Worm (Caenorhabditis elegans) whole organism, L1 larva: ENCODE measurements around the gene F09F9.2.

ENCODE experiments used
- C16A3.4 ChIP-seq: fragments of 150-350 bp; optimal IDR thresholded peaks from 2 replicates; lab custom pipeline; 2014; ENCODE audit warnings: missing biosample characterization, missing genetic modification characterization
- C34B4.2 ChIP-seq: sonication (generic microtip); optimal IDR thresholded peaks from 2 replicates; lab custom pipeline; 2017; ENCODE audit warnings: mild to moderate bottlenecking, missing genetic modification characterization, missing compliant biosample characterization
- aha-1 ChIP-seq: fragments of 150-350 bp; optimal IDR thresholded peaks from 2 replicates; lab custom pipeline; 2014; ENCODE audit warnings: missing biosample characterization, missing genetic modification characterization
- alr-1 ChIP-seq: fragments of 200-800 bp; sonication (Bioruptor generic); optimal IDR thresholded peaks from 2 replicates; lab custom pipeline; 2018; ENCODE audit warnings: borderline replicate concordance, mild to moderate bottlenecking, missing genetic modification characterization, missing compliant biosample characterization
- aly-2 ChIP-seq: fragments of 150-350 bp; optimal IDR thresholded peaks from 2 replicates; lab custom pipeline; 2014; ENCODE audit warnings: missing biosample characterization, missing genetic modification characterization
- ama-1 ChIP-seq: fragments of 150-350 bp; optimal IDR thresholded peaks from 2 replicates; lab custom pipeline; 2014
- ceh-63 ChIP-seq: fragments of 200-800 bp; sonication (Bioruptor generic); optimal IDR thresholded peaks from 2 replicates; lab custom pipeline; 2018; ENCODE audit warnings: mild to moderate bottlenecking, missing genetic modification characterization, missing compliant biosample characterization
- ceh-8 ChIP-seq: fragments of 200-800 bp; sonication (Bioruptor generic); optimal IDR thresholded peaks from 2 replicates; lab custom pipeline; 2018; ENCODE audit warnings: mild to moderate bottlenecking, missing genetic modification characterization, moderate library complexity, missing compliant biosample characterization
- ceh-82 ChIP-seq, 3 experiments: fragments of 150-350 bp in 1 of 3; sonication (generic microtip) in 2 of 3; optimal IDR thresholded peaks; 2 replicates each; lab custom pipeline; 2014 to 2017; ENCODE audit warnings: missing biosample characterization in 3 of 3, missing genetic modification characterization in 3 of 3
- ceh-90 ChIP-seq: sonication (generic microtip); optimal IDR thresholded peaks from 2 replicates; lab custom pipeline; 2016; ENCODE audit warnings: missing genetic modification characterization, missing compliant biosample characterization
- dsc-1 ChIP-seq: sonication (generic microtip); optimal IDR thresholded peaks from 2 replicates; lab custom pipeline; 2016; ENCODE audit warnings: mild to moderate bottlenecking, missing genetic modification characterization, missing compliant biosample characterization
- efl-1 ChIP-seq, 4 experiments: fragments of 150-350 bp; optimal IDR thresholded peaks in 3 of 4; peaks in 1 of 4; 1 replicate in 1 of 4; 2 replicates in 3 of 4; lab custom pipeline; 2014; ENCODE audit warnings: missing biosample characterization in 2 of 4, missing genetic modification characterization in 2 of 4, missing genetic modification reagents in 2 of 4
- efl-3 ChIP-seq: fragments of 200-800 bp; sonication (Bioruptor generic); optimal IDR thresholded peaks from 2 replicates; lab custom pipeline; 2018; ENCODE audit warnings: mild to moderate bottlenecking, missing genetic modification characterization, missing compliant biosample characterization
- egl-27 ChIP-seq, 2 experiments: fragments of 150-350 bp in 1 of 2; sonication (generic microtip); optimal IDR thresholded peaks; 3 replicates each; lab custom pipeline; 2017 to 2018; ENCODE audit warnings: missing biosample characterization in 2 of 2, missing genetic modification characterization in 2 of 2, missing genetic modification reagents in 2 of 2
- elt-2 ChIP-seq: sonication (generic microtip); optimal IDR thresholded peaks from 2 replicates; lab custom pipeline; 2016; ENCODE audit warnings: missing genetic modification characterization, mild to moderate bottlenecking, inconsistent platforms, missing compliant biosample characterization, missing genetic modification reagents
- ets-5 ChIP-seq: fragments of 200-800 bp; sonication (Bioruptor generic); IDR thresholded peaks from 2 replicates; pipeline ENCODE4 v1.3.6; 2022; ENCODE audit warnings: missing genetic modification characterization, missing compliant biosample characterization
- fkh-4 ChIP-seq: sonication (generic microtip); optimal IDR thresholded peaks from 2 replicates; lab custom pipeline; 2016; ENCODE audit warnings: missing compliant biosample characterization, missing genetic modification characterization, borderline replicate concordance
- fos-1 ChIP-seq: fragments of 150-350 bp; optimal IDR thresholded peaks from 2 replicates; lab custom pipeline; 2014; ENCODE audit warnings: missing biosample characterization, missing genetic modification characterization
- hlh-17 ChIP-seq: fragments of 200-800 bp; sonication (Bioruptor generic); optimal IDR thresholded peaks from 2 replicates; lab custom pipeline; 2018; ENCODE audit warnings: missing genetic modification characterization, mild to moderate bottlenecking, missing compliant biosample characterization, moderate library complexity, borderline replicate concordance
- hlh-4 ChIP-seq: sonication (generic microtip); optimal IDR thresholded peaks from 2 replicates; lab custom pipeline; 2016; ENCODE audit warnings: mild to moderate bottlenecking, missing genetic modification characterization, missing compliant biosample characterization
- irx-1 ChIP-seq: sonication (generic microtip); optimal IDR thresholded peaks from 2 replicates; lab custom pipeline; 2016; ENCODE audit warnings: missing genetic modification characterization, missing compliant biosample characterization
- jun-1 ChIP-seq: fragments of 150-350 bp; optimal IDR thresholded peaks from 2 replicates; lab custom pipeline; 2014; ENCODE audit warnings: missing biosample characterization, missing genetic modification reagents, missing genetic modification characterization
- lin-14 ChIP-seq: fragments of 200-800 bp; sonication (Bioruptor generic); optimal IDR thresholded peaks from 2 replicates; lab custom pipeline; 2018; ENCODE audit warnings: mild to moderate bottlenecking, missing genetic modification characterization, moderate library complexity, missing compliant biosample characterization
- lin-39 ChIP-seq: fragments of 150-350 bp; optimal IDR thresholded peaks from 2 replicates; lab custom pipeline; 2014; ENCODE audit warnings: missing biosample characterization, missing genetic modification reagents, missing genetic modification characterization
- lir-3 ChIP-seq: sonication (generic microtip); optimal IDR thresholded peaks from 2 replicates; lab custom pipeline; 2016; ENCODE audit warnings: mild to moderate bottlenecking, missing genetic modification characterization, moderate library complexity, missing compliant biosample characterization; ENCODE audit not compliant: poor library complexity
- lsy-2 ChIP-seq, 2 experiments: fragments of 150-350 bp; optimal IDR thresholded peaks; 2 replicates each; lab custom pipeline; 2014; ENCODE audit warnings: missing biosample characterization in 2 of 2, missing genetic modification characterization in 2 of 2
- mab-9 ChIP-seq: fragments of 200-800 bp; sonication (Bioruptor generic); IDR thresholded peaks from 2 replicates; pipeline ENCODE4 v1.3.6; 2022; ENCODE audit warnings: missing genetic modification reagents, missing genetic modification characterization, missing compliant biosample characterization
- mdl-1 ChIP-seq, 2 experiments: fragments of 150-350 bp; optimal IDR thresholded peaks; 2 replicates each; lab custom pipeline; 2014 to 2017; ENCODE audit warnings: missing biosample characterization in 2 of 2, missing genetic modification characterization in 2 of 2, inconsistent platforms in 1 of 2
- nhr-12 ChIP-seq: sonication (generic microtip); optimal IDR thresholded peaks from 2 replicates; lab custom pipeline; 2017; ENCODE audit warnings: missing biosample characterization, missing genetic modification characterization
- nhr-19 ChIP-seq: fragments of 200-800 bp; sonication (Bioruptor generic); conservative IDR thresholded peaks from 2 replicates; pipeline ENCODE4 v1.3.6; 2022; ENCODE audit warnings: missing genetic modification characterization, missing compliant biosample characterization
- nhr-47 ChIP-seq: sonication (generic microtip); optimal IDR thresholded peaks from 2 replicates; lab custom pipeline; 2016; ENCODE audit warnings: mild to moderate bottlenecking, missing genetic modification characterization, moderate library complexity, missing compliant biosample characterization
- nhr-71 ChIP-seq: sonication (generic microtip); optimal IDR thresholded peaks from 2 replicates; lab custom pipeline; 2016; ENCODE audit warnings: mild to moderate bottlenecking, missing genetic modification characterization, moderate library complexity, missing compliant biosample characterization
- nhr-76 ChIP-seq: sonication (generic microtip); optimal IDR thresholded peaks from 2 replicates; lab custom pipeline; 2017; ENCODE audit warnings: missing biosample characterization, missing genetic modification characterization
- nhr-84 ChIP-seq: sonication (generic microtip); optimal IDR thresholded peaks from 2 replicates; lab custom pipeline; 2017; ENCODE audit warnings: missing biosample characterization, missing genetic modification characterization
- nhr-85 ChIP-seq: sonication (generic microtip); peaks from one replicate; lab custom pipeline; 2016; ENCODE audit warnings: missing genetic modification characterization, inconsistent platforms, missing compliant biosample characterization
- pqm-1 ChIP-seq: sonication (generic microtip); optimal IDR thresholded peaks from 3 replicates; lab custom pipeline; 2017; ENCODE audit warnings: missing biosample characterization, missing genetic modification characterization
- skn-1 ChIP-seq: fragments of 150-350 bp; optimal IDR thresholded peaks from 2 replicates; lab custom pipeline; 2014; ENCODE audit warnings: missing biosample characterization, missing genetic modification characterization
- snu-23 ChIP-seq: sonication (generic microtip); optimal IDR thresholded peaks from 2 replicates; lab custom pipeline; 2016; ENCODE audit warnings: missing genetic modification characterization, missing compliant biosample characterization
- sup-37 ChIP-seq: fragments of 200-800 bp; sonication (Bioruptor generic); optimal IDR thresholded peaks from 2 replicates; lab custom pipeline; 2018; ENCODE audit warnings: mild to moderate bottlenecking, missing genetic modification characterization, missing compliant biosample characterization
- swsn-7 ChIP-seq: sonication (generic microtip); optimal IDR thresholded peaks from 2 replicates; lab custom pipeline; 2016; ENCODE audit warnings: missing genetic modification characterization, missing compliant biosample characterization
- tbx-2 ChIP-seq: sonication (generic microtip); optimal IDR thresholded peaks from 2 replicates; lab custom pipeline; 2016; ENCODE audit warnings: missing genetic modification characterization, missing compliant biosample characterization
- tlp-1 ChIP-seq: fragments of 150-350 bp; optimal IDR thresholded peaks from 2 replicates; lab custom pipeline; 2014; ENCODE audit warnings: missing biosample characterization, missing genetic modification characterization
- unc-30 ChIP-seq: sonication (generic microtip); optimal IDR thresholded peaks from 2 replicates; lab custom pipeline; 2017; ENCODE audit warnings: missing biosample characterization, missing genetic modification characterization
- unc-62 ChIP-seq: fragments of 150-350 bp; optimal IDR thresholded peaks from 2 replicates; lab custom pipeline; 2014; ENCODE audit warnings: missing biosample characterization, missing genetic modification reagents, missing genetic modification characterization
- zip-4 ChIP-seq: fragments of 200-800 bp; sonication (Bioruptor generic); optimal IDR thresholded peaks from 2 replicates; lab custom pipeline; 2018; ENCODE audit warnings: mild to moderate bottlenecking, missing genetic modification characterization, moderate library complexity, missing compliant biosample characterization

Gene F09F9.2

DNA sequence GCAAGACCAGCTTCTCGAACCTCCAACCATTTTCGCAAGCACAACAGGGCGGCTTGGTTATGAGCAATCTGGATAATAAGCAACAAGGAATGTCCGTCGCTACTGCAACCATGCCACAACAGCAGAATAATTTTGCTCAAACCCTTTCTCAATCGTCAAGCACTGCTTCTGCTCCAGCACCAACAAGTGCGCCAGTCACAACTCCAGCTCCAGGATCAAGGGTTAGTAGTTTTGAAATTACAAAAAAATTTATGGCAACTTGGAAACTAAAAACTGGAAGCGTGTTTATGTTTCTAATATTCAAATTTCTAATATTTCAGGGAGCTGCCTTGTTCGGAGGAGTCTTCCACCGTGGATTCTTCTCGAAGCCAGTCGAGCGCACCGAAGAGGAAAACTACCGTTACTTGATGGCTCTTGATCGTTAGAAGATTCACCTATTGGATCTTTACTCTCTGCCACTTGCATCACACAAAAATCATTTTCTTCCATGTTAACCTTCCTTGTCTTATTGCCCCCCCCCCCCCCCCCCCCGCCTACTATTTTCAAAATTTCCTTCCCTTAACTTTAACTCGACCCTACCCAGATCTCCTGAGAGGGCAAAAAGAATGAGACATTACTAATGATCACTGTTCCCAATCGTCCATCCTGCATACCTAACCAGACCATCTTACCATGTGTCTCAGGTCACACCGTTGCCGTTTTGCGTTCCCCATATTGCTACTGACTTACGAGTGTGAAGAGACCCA is 35.7 kb upstream of the F09F9.2 start:
- TF ChIP-seq aly-2 (no peak), unc-30 (no peak), nhr-71 (tag; lab: Kevin White, UChicago) (peak; percentile 12), hlh-17 (GFP tag; lab: Kevin White, UChicago) (no peak), mab-9 (GFP tag; lab: Robert Waterston, UW) (no peak), nhr-76 (tag; lab: Kevin White, UChicago) (no peak), ceh-82 (tag; optimal IDR thresholded peaks at IDR 0.05; lab: Kevin White, UChicago) (no peak), egl-27 (tag; optimal IDR thresholded peaks at IDR 0.05; lab: Kevin White, UChicago) (no peak), hlh-4 (tag; lab: Kevin White, UChicago) (no peak), efl-1 (optimal IDR thresholded peaks at IDR 0.05; lab: Kevin White, UChicago) (no peak), efl-1 (GFP tag; optimal IDR thresholded peaks at IDR 0.05 in 1 of 2; lab: Kevin White, UChicago) (peak in 1 of 2 experiments; percentile 73), zip-4 (GFP tag; lab: Kevin White, UChicago) (peak; percentile 15), ceh-90 (no peak), nhr-85 (tag; lab: Kevin White, UChicago) (peak; percentile 53), nhr-12 (no peak), dsc-1 (tag; lab: Kevin White, UChicago) (peak; percentile 5)
- TF ChIP-seq, all 84 proteins: peak for 5

DNA sequence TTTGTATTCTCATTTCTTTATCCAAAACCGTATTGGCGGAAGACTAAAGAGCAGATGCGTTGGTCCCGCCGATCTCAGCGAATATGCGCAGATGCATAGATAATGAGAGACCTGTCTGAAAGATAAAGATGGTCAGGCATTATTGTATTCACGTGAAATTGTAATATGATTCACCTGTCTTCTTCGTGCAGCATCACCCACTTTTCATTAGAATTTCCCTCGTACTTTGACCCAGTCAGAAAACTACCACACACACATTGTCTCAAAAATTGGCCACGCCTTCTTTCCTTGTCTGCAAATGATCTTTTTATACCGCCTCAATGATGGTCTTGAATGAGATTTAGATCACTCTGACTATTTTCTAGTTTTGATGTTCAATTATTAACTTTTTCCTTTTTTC is 34.8 kb upstream of the F09F9.2 start:
- TF ChIP-seq nhr-85 (tag; lab: Kevin White, UChicago) (peak; percentile 74), ceh-63 (GFP tag; lab: Kevin White, UChicago) (peak; percentile 65), swsn-7 (tag; lab: Kevin White, UChicago) (no peak), fos-1 (tag; lab: Kevin White, UChicago) (no peak)

DNA sequence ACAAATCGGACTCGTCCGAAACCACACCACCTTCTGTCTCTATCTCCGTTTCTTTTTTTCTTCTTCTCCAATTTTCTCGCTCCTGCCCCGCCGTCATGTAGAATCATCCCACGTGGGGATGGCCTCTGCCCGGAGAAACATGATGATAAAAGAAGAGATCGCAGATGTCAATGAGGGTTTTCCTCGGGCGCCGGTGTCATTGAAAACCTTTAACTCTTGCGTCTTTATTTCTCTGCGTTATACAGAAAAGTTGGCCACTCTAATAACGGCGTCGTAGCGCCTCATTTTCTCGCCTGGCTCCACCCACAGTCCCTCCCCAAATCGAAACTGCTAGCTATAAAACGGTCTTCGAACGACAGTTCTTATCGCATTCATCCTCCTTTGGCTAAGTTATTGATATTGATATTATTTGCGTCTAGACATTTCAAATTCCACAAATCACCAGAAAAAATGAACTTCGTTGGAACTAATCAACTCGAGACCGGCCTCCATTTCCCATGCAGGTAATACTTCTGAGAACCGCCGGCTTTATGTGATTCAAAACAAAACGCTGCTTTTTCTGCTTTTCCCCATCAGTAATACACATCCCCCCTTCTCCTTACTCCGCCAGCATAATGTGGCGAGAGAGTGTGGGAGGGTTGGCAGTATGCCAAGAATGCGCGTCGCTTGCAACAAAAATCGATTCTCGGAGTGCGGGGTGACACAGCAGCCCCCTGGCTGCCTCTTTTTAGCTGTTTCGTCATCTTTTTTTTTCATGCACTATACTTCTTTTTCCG is 34.0 kb upstream of the F09F9.2 start:
- TF ChIP-seq alr-1 (tag; lab: Kevin White, UChicago), result no peak
- peak; percentile 79 for TF ChIP-seq tbx-2
- no peak for TF ChIP-seq efl-3 (GFP tag; lab: Kevin White, UChicago)
- peak; percentile 71 for TF ChIP-seq irx-1 (tag; lab: Kevin White, UChicago)
- no peak for TF ChIP-seq pqm-1 (tag; lab: Kevin White, UChicago)
- TF ChIP-seq ceh-90, result no peak
- peak; percentile 96 for TF ChIP-seq skn-1 (tag; lab: Kevin White, UChicago)
- no peak for TF ChIP-seq sup-37
- peak; percentile 38 for TF ChIP-seq fos-1 (tag; lab: Kevin White, UChicago)
- TF ChIP-seq jun-1 (tag; lab: Kevin White, UChicago), result peak; percentile 41
- TF ChIP-seq elt-2 (tag; lab: Kevin White, UChicago), result peak; percentile 40
- peak; percentile 8 for TF ChIP-seq lir-3 (tag; lab: Kevin White, UChicago)
- peak; percentile 44 for TF ChIP-seq zip-4 (GFP tag; lab: Kevin White, UChicago)
- TF ChIP-seq nhr-71 (tag; lab: Kevin White, UChicago), result peak; percentile 89
- TF ChIP-seq tlp-1 (tag; lab: Kevin White, UChicago), result no peak
- peak; percentile 48 to 99 for TF ChIP-seq mdl-1 (tag; optimal IDR thresholded peaks at IDR 0.05; lab: Kevin White, UChicago)
- TF ChIP-seq aha-1 (tag; lab: Kevin White, UChicago), result no peak
- TF ChIP-seq ama-1 (lab: Kevin White, UChicago), result peak; percentile 70
- peak; percentile 5 for TF ChIP-seq ceh-8 (GFP tag; lab: Kevin White, UChicago)
- peak; percentile 29 for TF ChIP-seq lin-39 (tag; lab: Kevin White, UChicago)
- peak; percentile 11 to 76 for TF ChIP-seq lsy-2 (tag; optimal IDR thresholded peaks at IDR 0.05; lab: Kevin White, UChicago)
- no peak for TF ChIP-seq nhr-76 (tag; lab: Kevin White, UChicago)
- TF ChIP-seq nhr-85 (tag; lab: Kevin White, UChicago), result peak; percentile 86
- TF ChIP-seq fkh-4, result no peak
- no peak for TF ChIP-seq C34B4.2
- peak; percentile 85 for TF ChIP-seq snu-23
- peak; percentile 76 for TF ChIP-seq C16A3.4 (tag; lab: Kevin White, UChicago)
- TF ChIP-seq unc-62 (GFP tag; lab: Kevin White, UChicago), result no peak
- peak; percentile 9 for TF ChIP-seq nhr-84
- peak; percentile 64 for TF ChIP-seq nhr-47 (tag; lab: Kevin White, UChicago)
- peak; percentile 92 for TF ChIP-seq lin-14 (GFP tag; lab: Kevin White, UChicago)
- peak; percentile 73 for TF ChIP-seq nhr-19 (GFP tag; lab: Robert Waterston, UW)
- TF ChIP-seq ets-5 (GFP tag; lab: Robert Waterston, UW), result 0 out of 2 replicates have a peak, but pooled peaks have one; percentile 14
